Fruit fly (Drosophila melanogaster) whole organism, adult: ENCODE results near the gene piwi.

Experiments
- CG11617 ChIP-seq: fragments of 200-800 bp; sonication (Bioruptor generic); optimal IDR thresholded peaks from 2 replicates; lab custom pipeline; 2017; ENCODE audit warnings: mild to moderate bottlenecking, missing biosample characterization, missing genetic modification reagents, missing genetic modification characterization
- CG14711 ChIP-seq: fragments of 200-800 bp; sonication (Bioruptor generic); optimal IDR thresholded peaks from 2 replicates; lab custom pipeline; 2018; ENCODE audit warnings: missing biosample characterization, mild to moderate bottlenecking, missing genetic modification characterization, moderate library complexity
- CG7101 ChIP-seq: fragments of 200-800 bp; sonication (Bioruptor generic); optimal IDR thresholded peaks from 2 replicates; lab custom pipeline; 2018; ENCODE audit warnings: missing biosample characterization, mild to moderate bottlenecking, missing genetic modification characterization, moderate library complexity
- Crg-1 ChIP-seq: fragments of 200-800 bp; sonication (Bioruptor generic); optimal IDR thresholded peaks from 2 replicates; lab custom pipeline; 2016; ENCODE audit warnings: missing biosample characterization, missing genetic modification characterization

DNA sequence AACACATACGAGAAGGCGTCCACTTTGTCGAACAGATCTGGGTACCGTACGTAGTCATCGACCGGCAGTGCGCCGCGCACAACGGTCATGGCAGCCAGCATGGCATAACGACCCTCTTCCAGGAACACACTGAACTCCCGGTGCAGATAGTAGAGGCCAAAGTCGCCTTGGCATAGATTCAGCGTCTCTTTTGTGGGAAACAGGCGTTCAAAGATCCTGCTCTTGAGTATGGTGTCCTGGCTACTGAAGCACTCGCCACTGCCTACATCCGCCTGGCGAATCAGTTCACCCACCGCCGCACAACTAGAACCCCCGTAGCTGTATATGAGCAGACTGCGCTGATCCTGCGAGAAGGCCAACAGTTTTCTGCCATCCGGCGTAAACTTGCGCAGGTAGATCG is 12.6 kb downstream of the piwi start:
- TF ChIP-seq CG14711 (tag; lab: Kevin White, UChicago) (no peak), CG7101 (tag; lab: Kevin White, UChicago) (no peak), CG11617 (no peak), Crg-1 (GFP tag; lab: Kevin White, UChicago) (no peak)
